Fruit fly (Drosophila melanogaster) whole organism, wandering third instar larva: Measurements from ENCODE around the gene CG14273.

Source experiments
- Abd-B ChIP-seq: fragments of >200 bp; optimal IDR thresholded peaks from 2 replicates; lab custom pipeline; 2017; ENCODE audit warnings: missing biosample characterization, missing genetic modification characterization
- CG9705 ChIP-seq: fragments of 200-800 bp; sonication (Bioruptor generic); optimal IDR thresholded peaks from 2 replicates; lab custom pipeline; 2018; ENCODE audit warnings: missing biosample characterization, mild to moderate bottlenecking, missing genetic modification characterization
- Dif ChIP-seq: fragments of 200-275, 200-300 bp; sonication (Bioruptor generic); optimal IDR thresholded peaks from 2 replicates; lab custom pipeline; 2018; ENCODE audit warnings: missing biosample characterization, missing genetic modification characterization; ENCODE audit not compliant: partially characterized antibody
- Hnf4 ChIP-seq: fragments of 200-800 bp; sonication (Bioruptor generic); optimal IDR thresholded peaks from 2 replicates; lab custom pipeline; 2016; ENCODE audit warnings: missing biosample characterization, mild to moderate bottlenecking, missing genetic modification characterization
- Jra ChIP-seq: sonication (Bioruptor generic); optimal IDR thresholded peaks from 2 replicates; lab custom pipeline; 2016; ENCODE audit warnings: missing biosample characterization, missing genetic modification characterization
- Rel ChIP-seq, 2 experiments: fragments of 200-800 bp; sonication (Bioruptor generic) in 1 of 2; optimal IDR thresholded peaks; 2 replicates in 1 of 2; 3 replicates in 1 of 2; lab custom pipeline; 2016 to 2019; ENCODE audit warnings: mild to moderate bottlenecking in 2 of 2, missing biosample characterization in 2 of 2, missing genetic modification characterization in 2 of 2, moderate library complexity in 1 of 2
- dl ChIP-seq, 2 experiments: fragments of 175-275, 200-275 bp in 1 of 2; fragments of 200-275 bp in 1 of 2; sonication (Bioruptor generic); optimal IDR thresholded peaks; lab custom pipeline; 2018; ENCODE audit warnings: mild to moderate bottlenecking in 2 of 2, missing biosample characterization in 2 of 2, missing genetic modification characterization in 2 of 2, moderate library complexity in 2 of 2; ENCODE audit not compliant: partially characterized antibody in 2 of 2, insufficient read depth in 1 of 2
- h ChIP-seq: fragments of 200-800 bp; sonication (Bioruptor generic); optimal IDR thresholded peaks from 3 replicates; lab custom pipeline; 2016; ENCODE audit warnings: missing biosample characterization, mild to moderate bottlenecking, missing genetic modification characterization
- jim ChIP-seq: fragments of 175-275, 200-325 bp; sonication (Bioruptor generic); optimal IDR thresholded peaks from 2 replicates; lab custom pipeline; 2016; ENCODE audit warnings: missing biosample characterization, mild to moderate bottlenecking, missing genetic modification characterization
- pan ChIP-seq: fragments of >200 bp; optimal IDR thresholded peaks from 2 replicates; lab custom pipeline; 2017
- psq ChIP-seq: fragments of 200-800 bp; sonication (Bioruptor generic); optimal IDR thresholded peaks from 3 replicates; lab custom pipeline; 2017; ENCODE audit warnings: missing biosample characterization, mild to moderate bottlenecking, missing genetic modification characterization, moderate library complexity
- sage ChIP-seq: fragments of 200-800 bp; sonication (Bioruptor generic); optimal IDR thresholded peaks from 2 replicates; lab custom pipeline; 2016; ENCODE audit warnings: missing biosample characterization, mild to moderate bottlenecking, missing genetic modification characterization
- usp ChIP-seq: fragments of >200 bp; optimal IDR thresholded peaks from 2 replicates; lab custom pipeline; 2017; ENCODE audit warnings: missing biosample characterization, missing genetic modification characterization
- woc ChIP-seq: sonication (Bioruptor generic); optimal IDR thresholded peaks from 2 replicates; lab custom pipeline; 2016; ENCODE audit warnings: missing biosample characterization, mild to moderate bottlenecking, missing genetic modification characterization

dm6 chr2L:8393122-8393521 lies 50.6 kb downstream of the CG14273 start, which contains the start of gene Acp29AB:
- TF ChIP-seq sage (GFP tag; lab: Kevin White, UChicago), result no peak
- TF ChIP-seq jim (GFP tag; lab: Kevin White, UChicago), result no peak
- TF ChIP-seq Jra (GFP tag; lab: Kevin White, UChicago), result no peak
- TF ChIP-seq Abd-B (GFP tag; lab: Kevin White, UChicago), result no peak
- TF ChIP-seq usp (GFP tag; lab: Kevin White, UChicago), result no peak
- TF ChIP-seq Hnf4, result no peak
- TF ChIP-seq woc (GFP tag; lab: Kevin White, UChicago), result no peak
- TF ChIP-seq h (GFP tag; lab: Kevin White, UChicago), result no peak
- TF ChIP-seq psq (GFP tag; lab: Kevin White, UChicago), result no peak
- no peak for TF ChIP-seq Rel (GFP tag; optimal IDR thresholded peaks at IDR 0.05; lab: Kevin White, UChicago)
- TF ChIP-seq Rel (tag; optimal IDR thresholded peaks at IDR 0.05; lab: Kevin White, UChicago), result no peak
- TF ChIP-seq pan, result no peak
- no peak for TF ChIP-seq CG9705 (GFP tag; lab: Kevin White, UChicago)
- TF ChIP-seq Dif (GFP tag; lab: Kevin White, UChicago), result no peak
- no peak for TF ChIP-seq dl (GFP tag; optimal IDR thresholded peaks at IDR 0.05; lab: Kevin White, UChicago; ENCODE audit: insufficient read depth in 1 of 2, partially characterized antibody in 2 of 2)
